Fruit fly (Drosophila melanogaster) whole organism, wandering third instar larva: Measurements from ENCODE around the gene Reph.

Source experiments
- Abd-B ChIP-seq: fragments of >200 bp; optimal IDR thresholded peaks from 2 replicates; lab custom pipeline; 2017; ENCODE audit warnings: missing biosample characterization, missing genetic modification characterization
- CG32264 ChIP-seq: fragments of 200-800 bp; sonication (Bioruptor generic); optimal IDR thresholded peaks from 2 replicates; lab custom pipeline; 2016; ENCODE audit warnings: missing biosample characterization, missing genetic modification characterization
- CG9705 ChIP-seq: fragments of 200-800 bp; sonication (Bioruptor generic); optimal IDR thresholded peaks from 2 replicates; lab custom pipeline; 2018; ENCODE audit warnings: missing biosample characterization, mild to moderate bottlenecking, missing genetic modification characterization
- CrebA ChIP-seq: fragments of 200-800 bp; sonication (Bioruptor generic); optimal IDR thresholded peaks from 2 replicates; lab custom pipeline; 2016; ENCODE audit warnings: missing biosample characterization, mild to moderate bottlenecking, missing genetic modification characterization, borderline replicate concordance
- Dfd ChIP-seq: fragments of >200 bp; optimal IDR thresholded peaks from 2 replicates; lab custom pipeline; 2017; ENCODE audit warnings: missing biosample characterization, missing genetic modification characterization
- Dif ChIP-seq: fragments of 200-275, 200-300 bp; sonication (Bioruptor generic); optimal IDR thresholded peaks from 2 replicates; lab custom pipeline; 2018; ENCODE audit warnings: missing biosample characterization, missing genetic modification characterization; ENCODE audit not compliant: partially characterized antibody
- GATAd ChIP-seq: sonication (Bioruptor generic); optimal IDR thresholded peaks from 2 replicates; lab custom pipeline; 2016; ENCODE audit warnings: missing biosample characterization, missing genetic modification characterization
- HLH106 ChIP-seq: fragments of 200-800 bp; optimal IDR thresholded peaks from 3 replicates; lab custom pipeline; 2019; ENCODE audit warnings: missing biosample characterization, mild to moderate bottlenecking, missing genetic modification characterization, moderate library complexity
- Hnf4 ChIP-seq: fragments of 200-800 bp; sonication (Bioruptor generic); optimal IDR thresholded peaks from 2 replicates; lab custom pipeline; 2016; ENCODE audit warnings: missing biosample characterization, mild to moderate bottlenecking, missing genetic modification characterization
- Hr78 ChIP-seq: fragments of >200 bp; optimal IDR thresholded peaks from 2 replicates; lab custom pipeline; 2017; ENCODE audit warnings: missing biosample characterization, missing genetic modification characterization
- Hr83 ChIP-seq: fragments of 200-300 bp; sonication (Bioruptor generic); optimal IDR thresholded peaks from 2 replicates; lab custom pipeline; 2016; ENCODE audit warnings: missing biosample characterization, mild to moderate bottlenecking, missing genetic modification characterization, moderate library complexity; ENCODE audit not compliant: poor library complexity, severe bottlenecking
- Jra ChIP-seq: sonication (Bioruptor generic); optimal IDR thresholded peaks from 2 replicates; lab custom pipeline; 2016; ENCODE audit warnings: missing biosample characterization, missing genetic modification characterization
- Mio ChIP-seq: sonication (Bioruptor generic); optimal IDR thresholded peaks from 2 replicates; lab custom pipeline; 2016; ENCODE audit warnings: missing biosample characterization, missing genetic modification characterization
- Myc ChIP-seq: fragments of >200 bp; optimal IDR thresholded peaks from 2 replicates; lab custom pipeline; 2017
- N ChIP-seq: fragments of >200 bp; optimal IDR thresholded peaks from 2 replicates; lab custom pipeline; 2018; ENCODE audit warnings: missing biosample characterization, missing external identifiers, missing genetic modification characterization
- OdsH ChIP-seq: fragments of 200-800 bp; sonication (Bioruptor generic); optimal IDR thresholded peaks from 2 replicates; lab custom pipeline; 2016; ENCODE audit warnings: missing biosample characterization, mild to moderate bottlenecking, missing genetic modification characterization
- Rel ChIP-seq, 2 experiments: fragments of 200-800 bp; sonication (Bioruptor generic) in 1 of 2; optimal IDR thresholded peaks; 2 replicates in 1 of 2; 3 replicates in 1 of 2; lab custom pipeline; 2016 to 2019; ENCODE audit warnings: mild to moderate bottlenecking in 2 of 2, missing biosample characterization in 2 of 2, missing genetic modification characterization in 2 of 2, moderate library complexity in 1 of 2
- Sp1 ChIP-seq: fragments of 200-800 bp; sonication (Bioruptor generic); optimal IDR thresholded peaks from 3 replicates; lab custom pipeline; 2019; ENCODE audit warnings: missing biosample characterization, mild to moderate bottlenecking, missing genetic modification characterization, moderate library complexity
- Vsx2 ChIP-seq: fragments of 200-300, 225-300 bp; sonication (Bioruptor generic); optimal IDR thresholded peaks from 2 replicates; lab custom pipeline; 2018; ENCODE audit warnings: missing biosample characterization, missing genetic modification characterization; ENCODE audit not compliant: partially characterized antibody
- br ChIP-seq: fragments of 200-800 bp; sonication (Bioruptor generic); optimal IDR thresholded peaks from 2 replicates; lab custom pipeline; 2016; ENCODE audit warnings: missing biosample characterization, missing genetic modification characterization
- brk ChIP-seq: fragments of 200-800 bp; sonication (Bioruptor generic); optimal IDR thresholded peaks from 2 replicates; lab custom pipeline; 2016; ENCODE audit warnings: missing biosample characterization, mild to moderate bottlenecking, missing genetic modification characterization
- dl ChIP-seq, 2 experiments: fragments of 175-275, 200-275 bp in 1 of 2; fragments of 200-275 bp in 1 of 2; sonication (Bioruptor generic); optimal IDR thresholded peaks; lab custom pipeline; 2018; ENCODE audit warnings: mild to moderate bottlenecking in 2 of 2, missing biosample characterization in 2 of 2, missing genetic modification characterization in 2 of 2, moderate library complexity in 2 of 2; ENCODE audit not compliant: partially characterized antibody in 2 of 2, insufficient read depth in 1 of 2
- dmrt93B ChIP-seq: fragments of 200-800 bp; sonication (Bioruptor generic); optimal IDR thresholded peaks from 2 replicates; lab custom pipeline; 2018; ENCODE audit warnings: missing biosample characterization, mild to moderate bottlenecking, missing genetic modification characterization
- dsf ChIP-seq: sonication (Bioruptor generic); optimal IDR thresholded peaks from 2 replicates; lab custom pipeline; 2016; ENCODE audit warnings: missing biosample characterization, missing genetic modification characterization, borderline replicate concordance
- ey ChIP-seq: fragments of 200-800 bp; sonication (Bioruptor generic); optimal IDR thresholded peaks from 2 replicates; lab custom pipeline; 2016; ENCODE audit warnings: missing biosample characterization, missing genetic modification characterization
- foxo ChIP-seq, 2 experiments: fragments of 200-800 bp; sonication (Bioruptor generic); optimal IDR thresholded peaks; 2 replicates in 1 of 2; 3 replicates in 1 of 2; lab custom pipeline; 2016 to 2017; ENCODE audit warnings: missing biosample characterization in 2 of 2, missing genetic modification characterization in 2 of 2
- fru ChIP-seq: fragments of 200-800 bp; sonication (Bioruptor generic); optimal IDR thresholded peaks from 3 replicates; lab custom pipeline; 2016; ENCODE audit warnings: missing biosample characterization, mild to moderate bottlenecking, missing genetic modification characterization
- h ChIP-seq: fragments of 200-800 bp; sonication (Bioruptor generic); optimal IDR thresholded peaks from 3 replicates; lab custom pipeline; 2016; ENCODE audit warnings: missing biosample characterization, mild to moderate bottlenecking, missing genetic modification characterization
- jim ChIP-seq: fragments of 175-275, 200-325 bp; sonication (Bioruptor generic); optimal IDR thresholded peaks from 2 replicates; lab custom pipeline; 2016; ENCODE audit warnings: missing biosample characterization, mild to moderate bottlenecking, missing genetic modification characterization
- lola ChIP-seq: fragments of >200 bp; optimal IDR thresholded peaks from 2 replicates; lab custom pipeline; 2017; ENCODE audit warnings: missing biosample characterization, missing genetic modification characterization
- pan ChIP-seq: fragments of >200 bp; optimal IDR thresholded peaks from 2 replicates; lab custom pipeline; 2017
- psq ChIP-seq: fragments of 200-800 bp; sonication (Bioruptor generic); optimal IDR thresholded peaks from 3 replicates; lab custom pipeline; 2017; ENCODE audit warnings: missing biosample characterization, mild to moderate bottlenecking, missing genetic modification characterization, moderate library complexity
- rgr ChIP-seq: fragments of 200-800 bp; sonication (Bioruptor generic); optimal IDR thresholded peaks from 3 replicates; lab custom pipeline; 2016; ENCODE audit warnings: missing biosample characterization, mild to moderate bottlenecking, missing genetic modification characterization
- sage ChIP-seq: fragments of 200-800 bp; sonication (Bioruptor generic); optimal IDR thresholded peaks from 2 replicates; lab custom pipeline; 2016; ENCODE audit warnings: missing biosample characterization, mild to moderate bottlenecking, missing genetic modification characterization
- sv ChIP-seq: fragments of 200-800 bp; sonication (Bioruptor generic); optimal IDR thresholded peaks from 3 replicates; lab custom pipeline; 2016; ENCODE audit warnings: missing biosample characterization, missing genetic modification characterization
- tai ChIP-seq: sonication (Bioruptor generic); optimal IDR thresholded peaks from 2 replicates; lab custom pipeline; 2016; ENCODE audit warnings: missing biosample characterization, missing genetic modification characterization
- usp ChIP-seq: fragments of >200 bp; optimal IDR thresholded peaks from 2 replicates; lab custom pipeline; 2017; ENCODE audit warnings: missing biosample characterization, missing genetic modification characterization
- woc ChIP-seq: sonication (Bioruptor generic); optimal IDR thresholded peaks from 2 replicates; lab custom pipeline; 2016; ENCODE audit warnings: missing biosample characterization, mild to moderate bottlenecking, missing genetic modification characterization

The Reph gene

dm6 chr2L:3771109-3772067 is 32.0 kb upstream of the Reph start, which contains the start of gene bowl:
Gene bowl, plus strand, starts transcription at chr2L:3771700.
- TF ChIP-seq woc (GFP tag; lab: Kevin White, UChicago) (peak; percentile 96), jim (GFP tag; lab: Kevin White, UChicago) (peak; percentile 86), Hr78 (GFP tag; lab: Kevin White, UChicago) (no peak), Abd-B (GFP tag; lab: Kevin White, UChicago) (no peak), dl (GFP tag; optimal IDR thresholded peaks at IDR 0.05; lab: Kevin White, UChicago; ENCODE audit: insufficient read depth in 1 of 2, partially characterized antibody in 2 of 2) (peak; percentile 62 to 67), CrebA (GFP tag; lab: Kevin White, UChicago) (peak; percentile 88), psq (GFP tag; lab: Kevin White, UChicago) (peak; percentile 97), CG9705 (peak; percentile 78), br (GFP tag; lab: Kevin White, UChicago) (peak; percentile 98), N (GFP tag; lab: Kevin White, UChicago) (no peak), rgr (peak; percentile 96), sage (GFP tag; lab: Kevin White, UChicago) (peak; percentile 95), Hr83 (GFP tag; lab: Kevin White, UChicago) (peak; percentile 79), dsf (peak; percentile 92), usp (GFP tag; lab: Kevin White, UChicago) (no peak), Dif (GFP tag; lab: Kevin White, UChicago) (peak; percentile 79), Vsx2 (GFP tag; lab: Kevin White, UChicago) (peak; percentile 94), dmrt93B (GFP tag; lab: Kevin White, UChicago) (peak; percentile 92), Rel (GFP tag; optimal IDR thresholded peaks at IDR 0.05; lab: Kevin White, UChicago) (peak; percentile 93), Rel (tag; optimal IDR thresholded peaks at IDR 0.05; lab: Kevin White, UChicago) (peak; percentile 78), fru (GFP tag; lab: Kevin White, UChicago) (peak; percentile 99), Mio (GFP tag; lab: Kevin White, UChicago) (peak; percentile 60), Myc (lab: Kevin White, UChicago) (no peak), Jra (peak; percentile 97), Sp1 (GFP tag; lab: Kevin White, UChicago) (peak; percentile 99), Hnf4 (GFP tag; lab: Kevin White, UChicago) (peak; percentile 98), GATAd (GFP tag; lab: Kevin White, UChicago) (peak; percentile 84), OdsH (GFP tag; lab: Kevin White, UChicago) (peak; percentile 99), tai (GFP tag; lab: Kevin White, UChicago) (peak; percentile 96), foxo (GFP tag; optimal IDR thresholded peaks at IDR 0.05; lab: Kevin White, UChicago) (peak; percentile 84 to 98), pan (lab: Kevin White, UChicago) (no peak), ey (GFP tag; lab: Kevin White, UChicago) (peak; percentile 98), CG32264 (GFP tag; lab: Kevin White, UChicago) (peak; percentile 89), lola (GFP tag; lab: Kevin White, UChicago) (no peak), Dfd (GFP tag; lab: Kevin White, UChicago) (peak; percentile 13), HLH106 (tag; lab: Kevin White, UChicago) (peak; percentile 94), brk (peak; percentile 97), sv (GFP tag; lab: Kevin White, UChicago) (peak; percentile 97), h (GFP tag; lab: Kevin White, UChicago) (peak; percentile 99)

- no peak for TF ChIP-seq h (GFP tag; lab: Kevin White, UChicago)
- TF ChIP-seq Dfd (GFP tag; lab: Kevin White, UChicago): peak; percentile 4
- no peak for TF ChIP-seq tai (GFP tag; lab: Kevin White, UChicago)
Measured at dm6 chr2L:3772068-3772428, 31.3 kb upstream of the Reph start.
